Worm (Caenorhabditis elegans) whole organism, L4 larva: Measurements from ENCODE around the gene coa-1.

ENCODE experiments used
- cey-2 ChIP-seq: sonication (generic microtip); optimal IDR thresholded peaks from 3 replicates; lab custom pipeline; 2017; ENCODE audit warnings: missing genetic modification characterization, mild to moderate bottlenecking, missing compliant biosample characterization, antibody characterized with exemption, borderline replicate concordance; ENCODE audit not compliant: insufficient read depth
- dmd-9 ChIP-seq: fragments of 200-800 bp; sonication (Bioruptor generic); IDR thresholded peaks from 2 replicates; pipeline ENCODE4 v1.3.6; 2022; ENCODE audit warnings: missing genetic modification reagents, missing genetic modification characterization, missing compliant biosample characterization
- nhr-11 ChIP-seq: fragments of 150-350 bp; optimal IDR thresholded peaks from 2 replicates; lab custom pipeline; 2014; ENCODE audit warnings: missing biosample characterization, missing genetic modification characterization
- snpc-4 ChIP-seq: fragments of 150-350 bp; optimal IDR thresholded peaks from 2 replicates; lab custom pipeline; 2014; ENCODE audit warnings: missing biosample characterization, missing genetic modification characterization
- unc-130 ChIP-seq: sonication (generic microtip); optimal IDR thresholded peaks from 2 replicates; lab custom pipeline; 2016; ENCODE audit warnings: missing genetic modification reagents, missing genetic modification characterization, missing compliant biosample characterization

- TF ChIP-seq snpc-4 (tag; lab: Kevin White, UChicago) (no peak), unc-130 (GFP tag; lab: Kevin White, UChicago) (no peak), cey-2 (tag; lab: Kevin White, UChicago) (no peak), dmd-9 (GFP tag; lab: Robert Waterston, UW) (no peak), nhr-11 (tag; lab: Kevin White, UChicago) (no peak)
These were observed 21.6 kb upstream of the coa-1 start for ce11 chrIV:183519-183918.
